Worm (Caenorhabditis elegans) whole organism, L4 larva: Measurements from ENCODE around the gene apc-11.

Source experiments
- T26A8.4 ChIP-seq: fragments of 200-800 bp; sonication (Bioruptor generic); IDR thresholded peaks from 2 replicates; pipeline ENCODE4 v1.3.6; 2022; ENCODE audit warnings: missing genetic modification characterization, missing compliant biosample characterization
- Y48G9A.11 ChIP-seq: fragments of 200-800 bp; sonication (Bioruptor generic); IDR thresholded peaks from 2 replicates; pipeline ENCODE4 v1.3.6; 2022; ENCODE audit warnings: missing genetic modification reagents, missing genetic modification characterization, missing compliant biosample characterization
- Y5F2A.4 ChIP-seq: fragments of 200-800 bp; sonication (Bioruptor generic); optimal IDR thresholded peaks from 2 replicates; lab custom pipeline; 2018; ENCODE audit warnings: mild to moderate bottlenecking, missing genetic modification characterization, missing compliant biosample characterization
- Y75B8A.6 ChIP-seq: fragments of 200-800 bp; sonication (Bioruptor generic); IDR thresholded peaks from 2 replicates; pipeline ENCODE4 v1.3.6; 2022; ENCODE audit warnings: missing genetic modification reagents, missing genetic modification characterization, missing compliant biosample characterization
- ZK337.2 ChIP-seq: fragments of 200-800 bp; sonication (Bioruptor generic); IDR thresholded peaks from 2 replicates; pipeline ENCODE4 v1.3.6; 2022; ENCODE audit warnings: missing genetic modification reagents, missing genetic modification characterization, missing compliant biosample characterization
- ama-1 ChIP-seq: fragments of 150-350 bp; optimal IDR thresholded peaks from 2 replicates; lab custom pipeline; 2014; ENCODE audit warnings: inconsistent platforms, mixed read lengths
- attf-4 ChIP-seq: sonication (generic microtip); optimal IDR thresholded peaks from 3 replicates; lab custom pipeline; 2017; ENCODE audit warnings: missing biosample characterization, missing genetic modification characterization
- ceh-20 ChIP-seq: fragments of 200-800 bp; sonication (Bioruptor generic); IDR thresholded peaks from 2 replicates; pipeline ENCODE4 v1.3.6; 2022; ENCODE audit warnings: missing genetic modification reagents, missing genetic modification characterization, missing compliant biosample characterization
- ceh-32 ChIP-seq: sonication (generic microtip); optimal IDR thresholded peaks from 2 replicates; lab custom pipeline; 2016; ENCODE audit warnings: mild to moderate bottlenecking, missing genetic modification characterization, missing compliant biosample characterization; ENCODE audit not compliant: poor library complexity
- ceh-44 ChIP-seq: fragments of 200-800 bp; sonication (Bioruptor generic); IDR thresholded peaks from 2 replicates; pipeline ENCODE4 v1.3.6; 2022; ENCODE audit warnings: missing genetic modification reagents, missing genetic modification characterization, missing compliant biosample characterization
- ceh-62 ChIP-seq: sonication (generic microtip); optimal IDR thresholded peaks from 2 replicates; lab custom pipeline; 2017; ENCODE audit warnings: missing biosample characterization, missing genetic modification characterization
- daf-19 ChIP-seq: fragments of 200-800 bp; sonication (Bioruptor generic); conservative IDR thresholded peaks from 2 replicates; pipeline ENCODE4 v1.3.6; 2022; ENCODE audit warnings: missing genetic modification characterization, missing compliant biosample characterization
- daf-8 ChIP-seq: fragments of 200-800 bp; sonication (Bioruptor generic); IDR thresholded peaks from 2 replicates; pipeline ENCODE4 v1.3.6; 2022; ENCODE audit warnings: missing genetic modification characterization, missing compliant biosample characterization
- dmd-6 ChIP-seq: fragments of 200-800 bp; sonication (Bioruptor generic); IDR thresholded peaks from 2 replicates; pipeline ENCODE4 v1.3.6; 2022; ENCODE audit warnings: missing genetic modification reagents, missing genetic modification characterization, missing compliant biosample characterization
- dpl-1 ChIP-seq: fragments of 150-350 bp; optimal IDR thresholded peaks from 2 replicates; lab custom pipeline; 2014; ENCODE audit warnings: missing biosample characterization, missing genetic modification reagents, missing genetic modification characterization
- duxl-1 ChIP-seq: sonication (generic microtip); optimal IDR thresholded peaks from 2 replicates; lab custom pipeline; 2016; ENCODE audit warnings: mild to moderate bottlenecking, missing genetic modification characterization, moderate library complexity, missing compliant biosample characterization; ENCODE audit not compliant: poor library complexity
- egl-27 ChIP-seq: sonication (generic microtip); optimal IDR thresholded peaks from 3 replicates; lab custom pipeline; 2017; ENCODE audit warnings: missing biosample characterization, missing genetic modification reagents, missing genetic modification characterization
- hlh-11 ChIP-seq: fragments of 200-800 bp; sonication (Bioruptor generic); optimal IDR thresholded peaks from 2 replicates; lab custom pipeline; 2018; ENCODE audit warnings: mild to moderate bottlenecking, missing genetic modification characterization, missing compliant biosample characterization
- hmg-1.1 ChIP-seq: fragments of 200-800 bp; sonication (Bioruptor generic); IDR thresholded peaks from 2 replicates; pipeline ENCODE4 v1.3.6; 2022; ENCODE audit warnings: missing genetic modification reagents, missing genetic modification characterization, missing compliant biosample characterization
- lim-7 ChIP-seq: fragments of 200-800 bp; sonication (Bioruptor generic); IDR thresholded peaks from 2 replicates; pipeline ENCODE4 v1.3.6; 2022; ENCODE audit warnings: missing genetic modification characterization, missing compliant biosample characterization
- lin-29 ChIP-seq: fragments of 200-800 bp; sonication (Bioruptor generic); IDR thresholded peaks from 2 replicates; pipeline ENCODE4 v1.3.6; 2022; ENCODE audit warnings: missing genetic modification reagents, missing genetic modification characterization, missing compliant biosample characterization
- lin-38 ChIP-seq: fragments of 200-800 bp; sonication (Bioruptor generic); IDR thresholded peaks from 2 replicates; pipeline ENCODE4 v1.3.6; 2022; ENCODE audit warnings: missing genetic modification reagents, missing genetic modification characterization, missing compliant biosample characterization
- lsy-2 ChIP-seq, 2 experiments: fragments of 150-350 bp in 1 of 2; sonication (generic microtip) in 1 of 2; optimal IDR thresholded peaks; 2 replicates each; lab custom pipeline; 2014 to 2017; ENCODE audit warnings: missing biosample characterization in 2 of 2, missing genetic modification characterization in 2 of 2
- madf-5 ChIP-seq, 2 experiments: fragments of 200-800 bp; sonication (Bioruptor generic); IDR thresholded peaks; 2 replicates each; pipeline ENCODE4 v1.3.6; 2022; ENCODE audit warnings: missing compliant biosample characterization in 2 of 2, missing genetic modification characterization in 2 of 2
- madf-9 ChIP-seq: fragments of 200-800 bp; sonication (Bioruptor generic); conservative IDR thresholded peaks from 2 replicates; pipeline ENCODE4 v1.3.6; 2022; ENCODE audit warnings: missing genetic modification reagents, missing genetic modification characterization, missing compliant biosample characterization
- mes-2 ChIP-seq: sonication (generic microtip); optimal IDR thresholded peaks from 2 replicates; lab custom pipeline; 2016; ENCODE audit warnings: missing genotype, mild to moderate bottlenecking, missing genetic modification characterization, missing compliant biosample characterization; ENCODE audit not compliant: poor library complexity, severe bottlenecking
- nhr-28 ChIP-seq: fragments of 150-350 bp; optimal IDR thresholded peaks from 2 replicates; lab custom pipeline; 2014; ENCODE audit warnings: missing biosample characterization, missing genetic modification characterization
- nhr-6 ChIP-seq: fragments of 150-350 bp; optimal IDR thresholded peaks from 2 replicates; lab custom pipeline; 2014; ENCODE audit warnings: missing biosample characterization, missing genetic modification characterization
- nhr-76 ChIP-seq: fragments of 150-350 bp; optimal IDR thresholded peaks from 2 replicates; lab custom pipeline; 2014; ENCODE audit warnings: missing biosample characterization, missing genetic modification characterization
- rbr-2 ChIP-seq: sonication (generic microtip); optimal IDR thresholded peaks from 2 replicates; lab custom pipeline; 2016; ENCODE audit warnings: missing genotype, missing genetic modification characterization, missing compliant biosample characterization
- saeg-2 ChIP-seq: fragments of 200-800 bp; sonication (Bioruptor generic); IDR thresholded peaks from 2 replicates; pipeline ENCODE4 v1.3.6; 2022; ENCODE audit warnings: missing genetic modification reagents, missing genetic modification characterization, missing compliant biosample characterization
- skn-1 ChIP-seq: fragments of 150-350 bp; optimal IDR thresholded peaks from 2 replicates; lab custom pipeline; 2014; ENCODE audit warnings: missing biosample characterization, missing genetic modification characterization
- tag-97 ChIP-seq: fragments of 200-800 bp; sonication (Bioruptor generic); IDR thresholded peaks from 2 replicates; pipeline ENCODE4 v1.3.6; 2022; ENCODE audit warnings: missing genetic modification characterization, missing compliant biosample characterization
- unc-130 ChIP-seq: sonication (generic microtip); optimal IDR thresholded peaks from 2 replicates; lab custom pipeline; 2016; ENCODE audit warnings: missing genetic modification reagents, missing genetic modification characterization, missing compliant biosample characterization
- unc-62 ChIP-seq, 3 experiments: fragments of 150-350 bp in 1 of 3; sonication (generic microtip); optimal IDR thresholded peaks in 2 of 3; peaks in 1 of 3; 1 replicate in 1 of 3; 2 replicates in 2 of 3; lab custom pipeline; 2014 to 2017; ENCODE audit warnings: missing biosample characterization in 3 of 3, missing genetic modification characterization in 3 of 3, missing genetic modification reagents in 3 of 3, missing genotype in 1 of 3
- zfp-2 ChIP-seq: sonication (generic microtip); optimal IDR thresholded peaks from 2 replicates; lab custom pipeline; 2016; ENCODE audit warnings: mild to moderate bottlenecking, missing genetic modification characterization, missing compliant biosample characterization
- zfp-3 ChIP-seq: fragments of 200-800 bp; sonication (Bioruptor generic); conservative IDR thresholded peaks from 2 replicates; pipeline ENCODE4 v1.3.6; 2022; ENCODE audit warnings: missing genetic modification reagents, missing genetic modification characterization, missing compliant biosample characterization
- zip-2 ChIP-seq: fragments of 150-350 bp; optimal IDR thresholded peaks from 2 replicates; lab custom pipeline; 2014; ENCODE audit warnings: missing biosample characterization, missing genetic modification characterization
- ztf-7 ChIP-seq: fragments of 150-350 bp; optimal IDR thresholded peaks from 2 replicates; lab custom pipeline; 2014; ENCODE audit warnings: missing biosample characterization, missing genetic modification characterization

The apc-11 gene

ce11 chrIII:4587177-4587576, 7.0 kb downstream of the apc-11 start, which contains the start of the genes F35G12.7 and smc-4:
TSS of gene F35G12.7 (minus strand) at chrIII:4587330.
TSS of gene smc-4 (plus strand) at chrIII:4587501.
- TF ChIP-seq nhr-6, result peak; percentile 19
- TF ChIP-seq ceh-32 (tag; lab: Kevin White, UChicago), result no peak
- TF ChIP-seq hlh-11, result peak; percentile 34
- TF ChIP-seq zfp-3, result no peak
- 0 out of 2 replicates have a peak, but pooled peaks have one; percentile 30 for TF ChIP-seq ceh-44
- TF ChIP-seq lin-38, result peak; percentile 66
- TF ChIP-seq unc-62 (GFP tag; optimal IDR thresholded peaks at IDR 0.05 in 1 of 2; lab: Kevin White, UChicago), result peak in 1 of 2 experiments; percentile 86
- no peak for TF ChIP-seq unc-62 (tag; optimal IDR thresholded peaks at IDR 0.05; lab: Kevin White, UChicago)
- peak; percentile 47; the same call in 1 of the 2 replicates for TF ChIP-seq dmd-6 (GFP tag; lab: Robert Waterston, UW)
- peak; percentile 56 for TF ChIP-seq unc-130 (GFP tag; lab: Kevin White, UChicago)
- TF ChIP-seq ceh-62 (tag; lab: Kevin White, UChicago), result no peak
- TF ChIP-seq lsy-2 (tag; optimal IDR thresholded peaks at IDR 0.05; lab: Kevin White, UChicago), result peak; percentile 60 to 93
- TF ChIP-seq mes-2 (tag; lab: Kevin White, UChicago), result peak; percentile 78
- TF ChIP-seq hmg-1.1 (GFP tag; lab: Robert Waterston, UW), result peak; percentile 34; the same call in 1 of the 2 replicates
- TF ChIP-seq duxl-1 (tag; lab: Kevin White, UChicago), result no peak
- TF ChIP-seq daf-19 (GFP tag; lab: Robert Waterston, UW), result peak; percentile 58; the same call in 1 of the 2 replicates
- TF ChIP-seq dpl-1 (GFP tag; lab: Kevin White, UChicago), result peak; percentile 85
- TF ChIP-seq rbr-2 (tag; lab: Kevin White, UChicago), result peak; percentile 26
- TF ChIP-seq, all 104 proteins: peak for 13

- TF ChIP-seq ZK337.2 (GFP tag; lab: Robert Waterston, UW) (no peak), Y48G9A.11 (GFP tag; lab: Robert Waterston, UW) (no peak), nhr-28 (no peak), daf-8 (GFP tag; lab: Robert Waterston, UW) (no peak), attf-4 (tag; lab: Kevin White, UChicago) (no peak), lin-29 (no peak), dmd-6 (GFP tag; lab: Robert Waterston, UW) (no peak), egl-27 (no peak), madf-9 (GFP tag; lab: Robert Waterston, UW) (no peak), lsy-2 (tag; optimal IDR thresholded peaks at IDR 0.05; lab: Kevin White, UChicago) (no peak), lim-7 (GFP tag; lab: Robert Waterston, UW) (no peak), ama-1 (lab: Kevin White, UChicago) (no peak), Y5F2A.4 (GFP tag; lab: Kevin White, UChicago) (no peak), Y75B8A.6 (GFP tag; lab: Robert Waterston, UW) (no peak), skn-1 (tag; lab: Kevin White, UChicago) (no peak), ztf-7 (tag; lab: Kevin White, UChicago) (no peak), zfp-2 (tag; lab: Kevin White, UChicago) (no peak), hlh-11 (no peak)
Observed at ce11 chrIII:4584068-4584566, 10.1 kb downstream of the apc-11 start, which contains the start of gene F35G12.5. TSS of gene F35G12.5 (plus strand) at chrIII:4584118.

- TF ChIP-seq zip-2 (tag; lab: Kevin White, UChicago) (no peak), T26A8.4 (GFP tag; lab: Robert Waterston, UW) (no peak), tag-97 (GFP tag; lab: Robert Waterston, UW) (no peak), hlh-11 (no peak), saeg-2 (GFP tag; lab: Robert Waterston, UW) (no peak), nhr-76 (tag; lab: Kevin White, UChicago) (no peak), madf-5 (GFP tag; IDR thresholded peaks at IDR 0.05; lab: Robert Waterston, UW) (no peak), ceh-20 (GFP tag; lab: Robert Waterston, UW) (no peak), zfp-2 (tag; lab: Kevin White, UChicago) (no peak)
Observed at ce11 chrIII:4581495-4581894, 12.7 kb downstream of the apc-11 start, which contains the start of gene F35G12.12. TSS of gene F35G12.12 (plus strand) at chrIII:4581795.
